Worm (Caenorhabditis elegans) whole organism, L1 larva: ENCODE data around the gene K02E7.4.

ENCODE experiments used
- C04F5.9 ChIP-seq: sonication (generic microtip); optimal IDR thresholded peaks from 2 replicates; lab custom pipeline; 2016; ENCODE audit warnings: missing genetic modification characterization, missing compliant biosample characterization
- C16A3.4 ChIP-seq: fragments of 150-350 bp; optimal IDR thresholded peaks from 2 replicates; lab custom pipeline; 2014; ENCODE audit warnings: missing biosample characterization, missing genetic modification characterization
- C34B4.2 ChIP-seq: sonication (generic microtip); optimal IDR thresholded peaks from 2 replicates; lab custom pipeline; 2017; ENCODE audit warnings: mild to moderate bottlenecking, missing genetic modification characterization, missing compliant biosample characterization
- Y116A8C.19 ChIP-seq: sonication (generic microtip); optimal IDR thresholded peaks from 2 replicates; lab custom pipeline; 2016; ENCODE audit warnings: missing compliant biosample characterization, missing genetic modification characterization, borderline replicate concordance
- aha-1 ChIP-seq: fragments of 150-350 bp; optimal IDR thresholded peaks from 2 replicates; lab custom pipeline; 2014; ENCODE audit warnings: missing biosample characterization, missing genetic modification characterization
- aly-2 ChIP-seq: fragments of 150-350 bp; optimal IDR thresholded peaks from 2 replicates; lab custom pipeline; 2014; ENCODE audit warnings: missing biosample characterization, missing genetic modification characterization
- blmp-1 ChIP-seq: fragments of 150-350 bp; optimal IDR thresholded peaks from 2 replicates; lab custom pipeline; 2014; ENCODE audit warnings: missing biosample characterization, missing genetic modification characterization
- ceh-63 ChIP-seq: fragments of 200-800 bp; sonication (Bioruptor generic); optimal IDR thresholded peaks from 2 replicates; lab custom pipeline; 2018; ENCODE audit warnings: mild to moderate bottlenecking, missing genetic modification characterization, missing compliant biosample characterization
- ceh-8 ChIP-seq: fragments of 200-800 bp; sonication (Bioruptor generic); optimal IDR thresholded peaks from 2 replicates; lab custom pipeline; 2018; ENCODE audit warnings: mild to moderate bottlenecking, missing genetic modification characterization, moderate library complexity, missing compliant biosample characterization
- ceh-82 ChIP-seq, 3 experiments: fragments of 150-350 bp in 1 of 3; sonication (generic microtip) in 2 of 3; optimal IDR thresholded peaks; 2 replicates each; lab custom pipeline; 2014 to 2017; ENCODE audit warnings: missing biosample characterization in 3 of 3, missing genetic modification characterization in 3 of 3
- dpl-1 ChIP-seq, 3 experiments: fragments of 150-350 bp in 2 of 3; sonication (generic microtip) in 1 of 3; optimal IDR thresholded peaks; 2 replicates each; lab custom pipeline; 2014 to 2017; ENCODE audit warnings: missing biosample characterization in 3 of 3, missing genetic modification characterization in 3 of 3, missing genetic modification reagents in 3 of 3
- efl-1 ChIP-seq, 4 experiments: fragments of 150-350 bp; optimal IDR thresholded peaks in 3 of 4; peaks in 1 of 4; 1 replicate in 1 of 4; 2 replicates in 3 of 4; lab custom pipeline; 2014; ENCODE audit warnings: missing biosample characterization in 2 of 4, missing genetic modification characterization in 2 of 4, missing genetic modification reagents in 2 of 4
- egl-13 ChIP-seq: sonication (generic microtip); optimal IDR thresholded peaks from 2 replicates; lab custom pipeline; 2016; ENCODE audit warnings: missing genotype, missing genetic modification reagents, missing genetic modification characterization, missing compliant biosample characterization
- ets-5 ChIP-seq: fragments of 200-800 bp; sonication (Bioruptor generic); IDR thresholded peaks from 2 replicates; pipeline ENCODE4 v1.3.6; 2022; ENCODE audit warnings: missing genetic modification characterization, missing compliant biosample characterization
- lin-13 ChIP-seq: fragments of 150-350 bp; optimal IDR thresholded peaks from 2 replicates; lab custom pipeline; 2014; ENCODE audit warnings: missing biosample characterization, missing genetic modification reagents, missing genetic modification characterization
- lin-14 ChIP-seq: fragments of 200-800 bp; sonication (Bioruptor generic); optimal IDR thresholded peaks from 2 replicates; lab custom pipeline; 2018; ENCODE audit warnings: mild to moderate bottlenecking, missing genetic modification characterization, moderate library complexity, missing compliant biosample characterization
- lir-3 ChIP-seq: sonication (generic microtip); optimal IDR thresholded peaks from 2 replicates; lab custom pipeline; 2016; ENCODE audit warnings: mild to moderate bottlenecking, missing genetic modification characterization, moderate library complexity, missing compliant biosample characterization; ENCODE audit not compliant: poor library complexity
- lsy-2 ChIP-seq, 2 experiments: fragments of 150-350 bp; optimal IDR thresholded peaks; 2 replicates each; lab custom pipeline; 2014; ENCODE audit warnings: missing biosample characterization in 2 of 2, missing genetic modification characterization in 2 of 2
- mdl-1 ChIP-seq, 2 experiments: fragments of 150-350 bp; optimal IDR thresholded peaks; 2 replicates each; lab custom pipeline; 2014 to 2017; ENCODE audit warnings: missing biosample characterization in 2 of 2, missing genetic modification characterization in 2 of 2, inconsistent platforms in 1 of 2
- mep-1 ChIP-seq: fragments of 150-350 bp; optimal IDR thresholded peaks from 2 replicates; lab custom pipeline; 2014; ENCODE audit warnings: missing biosample characterization, missing genetic modification characterization
- nhr-12 ChIP-seq: sonication (generic microtip); optimal IDR thresholded peaks from 2 replicates; lab custom pipeline; 2017; ENCODE audit warnings: missing biosample characterization, missing genetic modification characterization
- nhr-19 ChIP-seq: fragments of 200-800 bp; sonication (Bioruptor generic); conservative IDR thresholded peaks from 2 replicates; pipeline ENCODE4 v1.3.6; 2022; ENCODE audit warnings: missing genetic modification characterization, missing compliant biosample characterization
- nhr-20 ChIP-seq: sonication (generic microtip); optimal IDR thresholded peaks from 2 replicates; lab custom pipeline; 2016; ENCODE audit warnings: mild to moderate bottlenecking, missing genetic modification characterization, missing compliant biosample characterization
- nhr-28 ChIP-seq: fragments of 150-350 bp; optimal IDR thresholded peaks from 2 replicates; lab custom pipeline; 2014; ENCODE audit warnings: missing biosample characterization, missing genetic modification characterization
- nhr-90 ChIP-seq: sonication (generic microtip); optimal IDR thresholded peaks from 2 replicates; lab custom pipeline; 2016; ENCODE audit warnings: mild to moderate bottlenecking, missing genetic modification characterization, missing compliant biosample characterization; ENCODE audit not compliant: poor library complexity
- pag-3 ChIP-seq: sonication (generic microtip); optimal IDR thresholded peaks from 2 replicates; lab custom pipeline; 2017; ENCODE audit warnings: missing genetic modification characterization, mild to moderate bottlenecking, missing compliant biosample characterization, antibody characterized with exemption, borderline replicate concordance; ENCODE audit not compliant: insufficient read depth
- pqm-1 ChIP-seq: sonication (generic microtip); optimal IDR thresholded peaks from 3 replicates; lab custom pipeline; 2017; ENCODE audit warnings: missing biosample characterization, missing genetic modification characterization
- snpc-4 ChIP-seq: fragments of 150-350 bp; optimal IDR thresholded peaks from 2 replicates; lab custom pipeline; 2014; ENCODE audit warnings: missing biosample characterization, missing genetic modification characterization
- snu-23 ChIP-seq: sonication (generic microtip); optimal IDR thresholded peaks from 2 replicates; lab custom pipeline; 2016; ENCODE audit warnings: missing genetic modification characterization, missing compliant biosample characterization
- tlp-1 ChIP-seq: fragments of 150-350 bp; optimal IDR thresholded peaks from 2 replicates; lab custom pipeline; 2014; ENCODE audit warnings: missing biosample characterization, missing genetic modification characterization
- unc-30 ChIP-seq: sonication (generic microtip); optimal IDR thresholded peaks from 2 replicates; lab custom pipeline; 2017; ENCODE audit warnings: missing biosample characterization, missing genetic modification characterization
- unc-62 ChIP-seq: fragments of 150-350 bp; optimal IDR thresholded peaks from 2 replicates; lab custom pipeline; 2014; ENCODE audit warnings: missing biosample characterization, missing genetic modification reagents, missing genetic modification characterization
- unc-98 ChIP-seq: fragments of 200-800 bp; sonication (Bioruptor generic); IDR thresholded peaks from 2 replicates; pipeline ENCODE4 v1.3.6; 2022; ENCODE audit warnings: missing genetic modification characterization, missing compliant biosample characterization
- zag-1 ChIP-seq: fragments of 150-350 bp; optimal IDR thresholded peaks from 2 replicates; lab custom pipeline; 2014; ENCODE audit warnings: missing biosample characterization, missing genetic modification characterization
- ztf-11 ChIP-seq, 2 experiments: sonication (generic microtip); optimal IDR thresholded peaks; 2 replicates each; lab custom pipeline; 2016 to 2017; ENCODE audit warnings: missing genetic modification characterization in 2 of 2, missing biosample characterization in 1 of 2, missing compliant biosample characterization in 1 of 2

K02E7.4 gene

ce11 chrII:1063926-1064325 is 8.3 kb upstream of the K02E7.4 start:
- TF ChIP-seq lin-13 (no peak), nhr-20 (tag; lab: Kevin White, UChicago) (no peak), aha-1 (no peak), blmp-1 (tag; lab: Kevin White, UChicago) (no peak), C04F5.9 (no peak), nhr-28 (tag; lab: Kevin White, UChicago) (no peak), ztf-11 (tag; optimal IDR thresholded peaks at IDR 0.05; lab: Kevin White, UChicago) (no peak), pag-3 (tag; lab: Kevin White, UChicago) (no peak), lsy-2 (tag; optimal IDR thresholded peaks at IDR 0.05; lab: Kevin White, UChicago) (no peak), aly-2 (tag; lab: Kevin White, UChicago) (no peak)

ce11 chrII:1066907-1067306 is 5.3 kb upstream of the K02E7.4 start, which contains the start of gene K02E7.10:
Gene K02E7.10 (minus strand): TSS chrII:1067007.
- TF ChIP-seq pag-3 (tag; lab: Kevin White, UChicago): no peak
- TF ChIP-seq unc-62 (GFP tag; lab: Kevin White, UChicago): no peak
- TF ChIP-seq lin-14 (GFP tag; lab: Kevin White, UChicago): no peak
- TF ChIP-seq C16A3.4: no peak

ce11 chrII:1070875-1071274 is 1.3 kb upstream of the K02E7.4 start, which contains the start of gene K02E7.12:
Gene K02E7.12 (plus strand): TSS chrII:1071175.
- TF ChIP-seq snpc-4 (tag; lab: Kevin White, UChicago) (no peak), tlp-1 (tag; lab: Kevin White, UChicago) (no peak), nhr-90 (no peak), pqm-1 (tag; lab: Kevin White, UChicago) (no peak)

ce11 chrII:1071432-1071831 is 774 bp upstream of the K02E7.4 start:
- TF ChIP-seq mep-1 (tag; lab: Kevin White, UChicago): no peak
- TF ChIP-seq unc-62 (GFP tag; lab: Kevin White, UChicago): no peak
- TF ChIP-seq snu-23 (GFP tag; lab: Kevin White, UChicago): no peak
- peak in 1 of 2 experiments; percentile 63 for TF ChIP-seq lsy-2 (tag; optimal IDR thresholded peaks at IDR 0.05; lab: Kevin White, UChicago)
- TF ChIP-seq nhr-19 (GFP tag; lab: Robert Waterston, UW): no peak
- TF ChIP-seq efl-1 (optimal IDR thresholded peaks at IDR 0.05; lab: Kevin White, UChicago): peak in 1 of 2 experiments; percentile 6
- TF ChIP-seq efl-1 (GFP tag; optimal IDR thresholded peaks at IDR 0.05 in 1 of 2; lab: Kevin White, UChicago): no peak
- TF ChIP-seq ceh-63 (GFP tag; lab: Kevin White, UChicago): no peak
- TF ChIP-seq lir-3: no peak
- no peak for TF ChIP-seq C34B4.2 (tag; lab: Kevin White, UChicago)
- no peak for TF ChIP-seq nhr-20 (tag; lab: Kevin White, UChicago)
- TF ChIP-seq ceh-8 (GFP tag; lab: Kevin White, UChicago): no peak
- no peak for TF ChIP-seq ztf-11 (tag; optimal IDR thresholded peaks at IDR 0.05; lab: Kevin White, UChicago)

ce11 chrII:1075424-1075823 is 3.2 kb downstream of the K02E7.4 start, which contains the start of gene K02E7.11:
Gene K02E7.11 (minus strand): TSS chrII:1075524.
- TF ChIP-seq zag-1 (tag; lab: Kevin White, UChicago) (no peak), ceh-82 (tag; optimal IDR thresholded peaks at IDR 0.05; lab: Kevin White, UChicago) (no peak), C04F5.9 (no peak), ceh-63 (GFP tag; lab: Kevin White, UChicago) (no peak), mdl-1 (tag; optimal IDR thresholded peaks at IDR 0.05; lab: Kevin White, UChicago) (no peak), dpl-1 (GFP tag; optimal IDR thresholded peaks at IDR 0.05; lab: Kevin White, UChicago) (no peak), C16A3.4 (no peak), nhr-12 (tag; lab: Kevin White, UChicago) (no peak), nhr-90 (no peak), egl-13 (no peak), unc-98 (GFP tag; lab: Robert Waterston, UW) (no peak), ets-5 (GFP tag; lab: Robert Waterston, UW) (no peak), unc-30 (tag; lab: Kevin White, UChicago) (no peak), blmp-1 (tag; lab: Kevin White, UChicago) (no peak), nhr-28 (tag; lab: Kevin White, UChicago) (no peak), Y116A8C.19 (tag; lab: Kevin White, UChicago) (no peak)
